Worm (Caenorhabditis elegans): ENCODE measurements around the gene Y47D7A.19.

Y47D7A.19 gene

DNA sequence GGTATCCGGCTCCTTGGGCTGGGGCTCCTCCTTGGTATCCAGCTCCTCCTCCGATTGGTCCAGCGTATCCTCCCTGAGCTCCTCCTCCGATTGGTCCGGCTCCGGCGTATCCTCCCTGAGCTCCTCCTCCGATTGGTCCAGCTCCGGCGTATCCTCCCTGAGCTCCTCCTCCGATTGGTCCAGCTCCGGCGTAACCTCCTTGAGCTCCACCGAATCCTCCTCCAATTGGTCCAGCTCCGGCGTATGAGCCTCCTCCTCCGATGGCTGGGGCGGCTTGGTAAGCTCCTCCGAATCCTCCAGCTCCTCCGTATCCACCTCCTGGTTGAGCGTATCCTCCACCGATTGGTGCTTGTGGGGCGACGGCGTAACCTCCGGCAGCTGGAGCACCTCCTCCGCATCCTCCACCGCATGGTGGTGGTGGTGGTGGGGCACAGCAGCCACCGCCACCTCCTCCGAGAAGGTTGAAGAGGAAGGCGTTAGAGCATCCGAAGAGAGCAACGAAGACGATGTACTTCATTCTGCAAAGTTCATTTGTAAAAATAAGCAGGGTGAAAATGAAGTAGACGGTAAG, 11.3 kb downstream of the Y47D7A.19 start, which contains the start of gene Y47D7A.13:
Y47D7A.13 (minus strand) TSS at position 517 of the 571 bp plus-strand sequence.
- TF ChIP-seq snpc-4 (tag; optimal IDR thresholded peaks at IDR 0.05): no peak
- TF ChIP-seq sem-2 (GFP tag; optimal IDR thresholded peaks at IDR 0.05): peak; percentile 8

DNA sequence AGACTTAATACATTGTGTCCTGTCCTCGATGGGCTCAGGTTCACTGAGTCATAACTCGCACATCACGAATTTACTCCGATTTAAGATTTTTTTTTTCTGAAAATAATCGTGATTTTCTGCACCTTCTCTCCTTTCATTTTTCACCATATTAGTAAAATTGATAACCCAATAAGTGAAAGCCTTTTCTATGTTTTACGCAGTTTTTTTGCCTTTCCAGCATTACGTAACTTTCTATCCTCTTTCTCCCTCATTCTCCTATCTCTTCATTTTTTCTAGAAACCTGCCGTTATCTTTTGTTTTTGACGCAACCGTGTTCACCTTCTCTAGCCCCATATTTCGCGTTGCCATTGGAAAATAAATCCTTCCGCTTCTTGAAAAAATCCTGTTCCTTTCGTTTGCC, 13.1 kb downstream of the Y47D7A.19 start:
- TF ChIP-seq drap-1 (GFP tag; optimal IDR thresholded peaks at IDR 0.05) (no peak), zip-8 (tag; optimal IDR thresholded peaks at IDR 0.05) (peak; percentile 0)

DNA sequence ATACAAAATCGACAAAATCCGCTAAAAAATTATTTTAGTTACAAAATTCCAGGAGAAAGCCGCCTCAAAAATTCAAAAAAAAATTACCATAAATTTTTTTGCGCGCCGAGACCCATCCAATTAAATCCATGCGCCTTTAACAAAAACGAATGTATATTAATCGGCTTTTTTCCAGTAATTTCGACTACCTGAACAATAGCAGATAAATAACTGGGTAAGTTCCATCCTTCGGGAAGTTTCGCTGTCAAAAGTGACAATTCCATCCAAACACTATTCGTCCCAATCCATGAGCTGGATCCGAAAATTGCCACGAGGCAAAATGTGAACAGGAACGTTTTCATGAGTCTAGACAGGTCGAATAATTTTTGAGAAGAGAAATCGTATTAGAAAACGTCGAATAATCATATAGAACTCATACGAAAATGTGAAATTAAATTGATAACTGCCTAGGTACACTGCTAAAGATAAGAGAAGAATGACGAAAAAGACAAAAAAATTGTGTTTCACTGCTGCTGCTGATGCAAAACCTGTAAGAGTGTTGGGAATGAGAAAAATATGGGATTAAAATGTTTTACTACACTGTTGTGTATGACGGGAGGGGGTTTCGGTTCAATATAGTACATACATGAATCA, 18.7 kb downstream of the Y47D7A.19 start, which contains the start of gene rft-1:
rft-1 (minus strand) TSS at position 475 of the 633 bp plus-strand sequence.
- TF ChIP-seq sem-2 (GFP tag; optimal IDR thresholded peaks at IDR 0.05): no peak
- TF ChIP-seq bed-3 (GFP tag; optimal IDR thresholded peaks at IDR 0.05): no peak
- no peak for TF ChIP-seq ham-2 (GFP tag; optimal IDR thresholded peaks at IDR 0.05)
- no peak for TF ChIP-seq elt-1 (tag; optimal IDR thresholded peaks at IDR 0.05; ENCODE audit: borderline replicate concordance, insufficient read depth)
- no peak for TF ChIP-seq ceh-83 (GFP tag; optimal IDR thresholded peaks at IDR 0.05)
- no peak for TF ChIP-seq unc-120 (tag; optimal IDR thresholded peaks at IDR 0.05; ENCODE audit: poor library complexity, severe bottlenecking)
- TF ChIP-seq nhr-12 (tag; optimal IDR thresholded peaks at IDR 0.05): no peak
- TF ChIP-seq ceh-43 (GFP tag; optimal IDR thresholded peaks at IDR 0.05): no peak
- no peak for TF ChIP-seq ceh-39 (tag; optimal IDR thresholded peaks at IDR 0.05)
- no peak for TF ChIP-seq nhr-76 (tag; optimal IDR thresholded peaks at IDR 0.05)
- no peak for TF ChIP-seq unc-39 (tag; optimal IDR thresholded peaks at IDR 0.05)
- no peak for TF ChIP-seq lsy-2 (tag; optimal IDR thresholded peaks at IDR 0.05)
- no peak for TF ChIP-seq nhr-2 (tag; optimal IDR thresholded peaks at IDR 0.05)
- no peak for TF ChIP-seq nhr-237 (tag; optimal IDR thresholded peaks at IDR 0.05)
- TF ChIP-seq nhr-28 (tag; optimal IDR thresholded peaks at IDR 0.05): no peak
- TF ChIP-seq mab-5 (tag; optimal IDR thresholded peaks at IDR 0.05): no peak
- TF ChIP-seq mls-2 (tag; optimal IDR thresholded peaks at IDR 0.05): no peak
- no peak for TF ChIP-seq hlh-1 (tag; optimal IDR thresholded peaks at IDR 0.05)

DNA sequence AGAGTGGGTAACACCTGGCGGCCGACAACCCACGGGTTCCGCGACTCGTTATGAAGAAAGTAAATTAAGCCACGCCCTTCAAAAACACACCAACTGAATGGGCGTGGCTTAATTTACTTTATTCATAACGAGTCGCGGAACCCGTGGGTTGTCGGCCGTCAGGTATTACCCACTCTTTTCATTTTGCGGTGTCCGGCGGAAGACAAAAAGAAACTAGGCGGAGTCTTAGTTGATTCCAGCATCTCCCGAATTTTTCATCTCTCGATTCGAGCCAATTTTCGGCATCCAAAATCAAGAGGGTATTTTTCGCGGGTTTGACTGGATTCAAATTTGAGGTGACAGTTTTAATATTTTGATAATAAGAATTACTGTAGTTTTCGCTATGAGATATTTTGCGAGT, 23.5 kb downstream of the Y47D7A.19 start:
- TF ChIP-seq tbx-8 (GFP tag; optimal IDR thresholded peaks at IDR 0.05): no peak
- no peak for TF ChIP-seq ztf-11 (tag; optimal IDR thresholded peaks at IDR 0.05)
- TF ChIP-seq elt-1 (tag; optimal IDR thresholded peaks at IDR 0.05; ENCODE audit: borderline replicate concordance, insufficient read depth): no peak
- TF ChIP-seq ceh-43 (GFP tag; optimal IDR thresholded peaks at IDR 0.05): no peak
- TF ChIP-seq cnd-1 (tag; optimal IDR thresholded peaks at IDR 0.05): no peak

DNA sequence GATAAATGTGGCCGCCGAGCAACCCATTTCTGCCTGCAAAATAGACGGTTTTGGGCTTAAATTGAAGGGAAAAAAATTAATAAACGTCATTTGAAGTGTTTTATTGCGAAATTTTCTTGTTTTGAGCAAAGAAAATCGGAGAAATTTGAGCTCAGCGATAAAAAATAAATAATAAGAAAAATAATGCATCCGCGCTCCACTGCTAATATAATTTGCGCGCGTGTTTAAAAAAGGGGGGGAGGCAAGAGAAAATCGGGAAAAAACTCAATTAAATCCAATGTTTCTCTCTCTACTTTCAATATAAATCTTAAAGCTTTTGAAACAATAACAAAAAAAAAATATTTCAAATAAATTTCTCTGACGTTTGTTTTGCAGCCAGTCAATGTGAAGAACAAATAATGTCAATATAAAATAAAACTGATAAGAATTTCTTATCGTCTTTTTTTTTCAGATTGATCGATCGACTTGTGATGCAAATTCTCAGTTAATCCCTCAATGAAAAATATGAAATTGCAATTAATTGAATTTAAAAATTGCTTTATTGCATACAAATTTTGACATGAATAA, 26.5 kb downstream of the Y47D7A.19 start, which contains the start of gene rft-2:
rft-2 (minus strand) TSS at position 41 of the 567 bp plus-strand sequence.
- TF ChIP-seq nhr-237 (tag; optimal IDR thresholded peaks at IDR 0.05) (peak; percentile 14), M03D4.4 (tag; optimal IDR thresholded peaks at IDR 0.05) (no peak), bed-3 (GFP tag; optimal IDR thresholded peaks at IDR 0.05) (no peak), cnd-1 (tag; optimal IDR thresholded peaks at IDR 0.05) (no peak), mep-1 (tag; optimal IDR thresholded peaks at IDR 0.05) (peak; percentile 29), unc-120 (tag; optimal IDR thresholded peaks at IDR 0.05; ENCODE audit: poor library complexity, severe bottlenecking) (no peak), unc-62 (GFP tag; optimal IDR thresholded peaks at IDR 0.05) (no peak), nhr-12 (tag; optimal IDR thresholded peaks at IDR 0.05) (no peak), nhr-28 (tag; optimal IDR thresholded peaks at IDR 0.05) (no peak), ces-1 (GFP tag; optimal IDR thresholded peaks at IDR 0.05) (peak; percentile 93), ceh-83 (GFP tag; optimal IDR thresholded peaks at IDR 0.05) (no peak)

DNA sequence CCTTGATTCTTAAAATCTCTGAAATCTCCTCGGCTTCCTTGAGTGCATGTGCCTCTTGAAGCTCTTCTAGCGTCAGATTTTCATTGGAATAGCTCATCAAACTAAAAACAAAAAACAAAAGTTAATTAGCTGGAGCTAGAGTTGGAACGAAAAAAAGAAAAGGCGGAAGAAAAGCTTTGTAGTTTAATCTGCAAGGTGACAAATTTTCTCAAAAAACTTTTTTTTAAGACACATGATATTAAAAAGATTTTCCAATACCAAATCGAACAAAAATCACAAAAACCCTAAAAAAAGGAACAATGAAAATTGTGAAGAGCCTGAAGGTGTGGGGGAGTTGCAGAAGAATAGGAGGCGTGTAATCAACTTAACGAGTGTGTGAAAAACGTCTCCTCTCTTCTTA, 30.5 kb downstream of the Y47D7A.19 start, which contains the start of gene gnrr-5:
gnrr-5 (minus strand) TSS at position 101 of the 400 bp plus-strand sequence.
- TF ChIP-seq lin-13 (tag; optimal IDR thresholded peaks at IDR 0.05) (no peak), flh-1 (GFP tag; optimal IDR thresholded peaks at IDR 0.05) (no peak), M03D4.4 (tag; optimal IDR thresholded peaks at IDR 0.05) (no peak), snpc-4 (tag; optimal IDR thresholded peaks at IDR 0.05) (no peak), lsy-2 (tag; optimal IDR thresholded peaks at IDR 0.05) (no peak), blmp-1 (tag; optimal IDR thresholded peaks at IDR 0.05) (no peak)
